Worm (Caenorhabditis elegans): ENCODE measurements around the gene fbxa-14.

Gene fbxa-14

DNA sequence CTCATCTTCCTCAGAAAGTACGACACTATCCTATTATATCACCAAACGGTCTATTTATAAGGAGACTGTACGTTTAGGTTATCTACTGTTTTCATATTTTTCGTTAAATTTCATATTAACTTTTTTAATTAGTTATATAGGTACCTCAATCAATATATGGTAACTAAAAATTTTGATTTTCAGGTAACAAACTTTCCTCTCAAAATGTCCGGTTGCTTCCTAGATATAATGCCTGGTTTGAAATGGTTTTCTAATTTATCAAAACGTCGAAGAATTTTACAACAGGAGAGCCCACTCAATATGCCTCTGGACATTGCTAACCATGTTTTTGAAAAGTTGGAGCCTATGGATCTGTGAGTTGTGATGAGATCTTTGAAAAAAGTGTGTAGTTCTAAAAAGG, 26.8 kb downstream of the fbxa-14 start, which contains the start of gene fbxa-28:
TSS of gene fbxa-28 (plus strand) at position 301 of the 400 bp plus-strand sequence.
- TF ChIP-seq flh-1 (GFP tag; optimal IDR thresholded peaks at IDR 0.05) (no peak), ceh-39 (tag; optimal IDR thresholded peaks at IDR 0.05) (no peak), nhr-28 (tag; optimal IDR thresholded peaks at IDR 0.05) (no peak), unc-120 (tag; optimal IDR thresholded peaks at IDR 0.05; ENCODE audit: poor library complexity, severe bottlenecking) (no peak), nhr-2 (tag; optimal IDR thresholded peaks at IDR 0.05) (no peak), mep-1 (tag; optimal IDR thresholded peaks at IDR 0.05) (no peak), nhr-237 (tag; optimal IDR thresholded peaks at IDR 0.05) (no peak), tbx-8 (GFP tag; optimal IDR thresholded peaks at IDR 0.05) (no peak), mab-5 (tag; optimal IDR thresholded peaks at IDR 0.05) (no peak), unc-62 (GFP tag; optimal IDR thresholded peaks at IDR 0.05) (no peak), nhr-12 (tag; optimal IDR thresholded peaks at IDR 0.05) (no peak), M03D4.4 (tag; optimal IDR thresholded peaks at IDR 0.05) (no peak), elt-3 (tag; optimal IDR thresholded peaks at IDR 0.05) (no peak), ceh-43 (GFP tag; optimal IDR thresholded peaks at IDR 0.05) (no peak), lin-13 (tag; optimal IDR thresholded peaks at IDR 0.05) (no peak), zip-8 (tag; optimal IDR thresholded peaks at IDR 0.05) (no peak), blmp-1 (tag; optimal IDR thresholded peaks at IDR 0.05) (no peak)

DNA sequence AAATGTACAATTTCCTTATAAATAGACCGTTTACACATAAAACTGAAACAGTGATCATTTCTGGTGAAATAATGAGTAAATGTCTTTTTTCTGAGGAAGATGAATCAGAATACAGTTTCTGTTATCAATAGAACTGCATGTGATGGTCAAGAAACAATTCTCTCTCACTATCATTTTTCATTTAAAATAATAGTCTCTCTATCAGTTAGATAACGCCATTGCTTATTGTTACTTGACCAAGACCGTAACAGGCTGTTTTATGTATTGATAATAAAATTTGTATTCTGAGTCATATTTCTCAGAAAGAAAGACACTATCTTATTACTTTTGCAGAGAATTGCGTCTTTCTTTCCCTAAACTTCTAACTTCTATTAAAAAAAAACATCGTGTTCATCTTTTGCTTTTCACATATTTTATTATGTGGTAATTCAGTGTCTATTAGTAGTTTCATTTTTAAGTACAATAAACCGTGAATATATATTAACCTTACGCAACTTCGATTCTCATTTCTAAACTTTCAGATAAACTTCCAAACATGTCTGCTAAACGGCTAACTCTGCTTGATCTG, 29.2 kb downstream of the fbxa-14 start, which contains the start of gene fbxa-35:
TSS of gene fbxa-35 (plus strand) at position 518 of the 568 bp plus-strand sequence.
- TF ChIP-seq mls-2 (tag; optimal IDR thresholded peaks at IDR 0.05) = no peak
- TF ChIP-seq nhr-76 (tag; optimal IDR thresholded peaks at IDR 0.05) = no peak
- TF ChIP-seq sptf-1 (tag; optimal IDR thresholded peaks at IDR 0.05) = no peak
- no peak for TF ChIP-seq drap-1 (GFP tag; optimal IDR thresholded peaks at IDR 0.05)
- no peak for TF ChIP-seq nhr-2 (tag; optimal IDR thresholded peaks at IDR 0.05)
- TF ChIP-seq elt-1 (tag; optimal IDR thresholded peaks at IDR 0.05; ENCODE audit: borderline replicate concordance, insufficient read depth) = no peak
- TF ChIP-seq unc-62 (GFP tag; optimal IDR thresholded peaks at IDR 0.05) = no peak
- TF ChIP-seq ztf-11 (tag; optimal IDR thresholded peaks at IDR 0.05) = no peak
- no peak for TF ChIP-seq pha-4 (tag; optimal IDR thresholded peaks at IDR 0.05)
- TF ChIP-seq hlh-1 (tag; optimal IDR thresholded peaks at IDR 0.05) = no peak
- no peak for TF ChIP-seq mab-5 (tag; optimal IDR thresholded peaks at IDR 0.05)
- no peak for TF ChIP-seq nhr-237 (tag; optimal IDR thresholded peaks at IDR 0.05)
- no peak for TF ChIP-seq cnd-1 (tag; optimal IDR thresholded peaks at IDR 0.05)
- no peak for TF ChIP-seq M03D4.4 (tag; optimal IDR thresholded peaks at IDR 0.05)
- no peak for TF ChIP-seq lsy-2 (tag; optimal IDR thresholded peaks at IDR 0.05)
- TF ChIP-seq ces-1 (GFP tag; optimal IDR thresholded peaks at IDR 0.05) = no peak
- no peak for TF ChIP-seq ceh-83 (GFP tag; optimal IDR thresholded peaks at IDR 0.05)
- TF ChIP-seq blmp-1 (tag; optimal IDR thresholded peaks at IDR 0.05) = no peak
- no peak for TF ChIP-seq lin-13 (tag; optimal IDR thresholded peaks at IDR 0.05)
- no peak for TF ChIP-seq zip-8 (tag; optimal IDR thresholded peaks at IDR 0.05)

DNA sequence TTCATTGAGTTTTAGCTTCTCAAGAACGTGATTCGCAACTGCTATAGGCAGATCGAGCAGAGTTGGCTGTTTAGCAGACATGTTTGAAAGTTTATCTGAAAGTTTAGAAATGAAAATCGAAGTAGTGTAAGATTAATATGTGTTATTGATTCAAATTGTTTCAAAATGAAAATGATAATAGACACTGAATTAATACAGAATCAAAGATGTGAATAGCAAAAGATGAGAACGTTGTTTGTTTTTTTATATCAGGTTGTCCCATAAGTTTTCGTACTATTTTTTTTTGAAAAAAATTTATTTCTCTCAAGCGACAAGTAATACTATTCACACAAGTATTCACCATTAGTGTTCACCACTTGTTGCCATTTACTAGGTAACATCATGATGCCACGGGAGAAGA, 31.3 kb downstream of the fbxa-14 start, which contains the start of gene fbxa-36:
TSS of gene fbxa-36 (minus strand) at position 101 of the 400 bp plus-strand sequence.
- TF ChIP-seq tbx-8 (GFP tag; optimal IDR thresholded peaks at IDR 0.05) (no peak), elt-1 (tag; optimal IDR thresholded peaks at IDR 0.05; ENCODE audit: borderline replicate concordance, insufficient read depth) (no peak)

DNA sequence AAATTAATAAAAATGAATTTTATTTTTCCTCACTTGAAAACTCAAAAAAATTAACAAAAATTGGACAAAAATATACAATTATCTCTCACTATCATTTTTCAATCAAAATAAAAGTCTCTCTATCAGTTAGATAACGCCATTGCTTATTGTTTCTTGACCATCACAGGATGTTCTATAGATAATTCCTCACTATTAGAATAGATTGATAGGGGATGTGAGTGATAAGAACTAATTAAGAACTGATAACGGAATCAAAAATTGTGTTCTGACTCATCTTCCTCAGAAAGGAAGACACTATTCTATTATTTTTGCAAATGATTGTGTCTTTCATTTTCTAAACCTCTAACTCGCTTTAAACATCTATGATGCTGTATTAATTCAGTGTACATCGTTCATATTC, 35.3 kb downstream of the fbxa-14 start:
- no peak for TF ChIP-seq mab-5 (tag; optimal IDR thresholded peaks at IDR 0.05)
- no peak for TF ChIP-seq mep-1 (tag; optimal IDR thresholded peaks at IDR 0.05)
- TF ChIP-seq drap-1 (GFP tag; optimal IDR thresholded peaks at IDR 0.05) = no peak

DNA sequence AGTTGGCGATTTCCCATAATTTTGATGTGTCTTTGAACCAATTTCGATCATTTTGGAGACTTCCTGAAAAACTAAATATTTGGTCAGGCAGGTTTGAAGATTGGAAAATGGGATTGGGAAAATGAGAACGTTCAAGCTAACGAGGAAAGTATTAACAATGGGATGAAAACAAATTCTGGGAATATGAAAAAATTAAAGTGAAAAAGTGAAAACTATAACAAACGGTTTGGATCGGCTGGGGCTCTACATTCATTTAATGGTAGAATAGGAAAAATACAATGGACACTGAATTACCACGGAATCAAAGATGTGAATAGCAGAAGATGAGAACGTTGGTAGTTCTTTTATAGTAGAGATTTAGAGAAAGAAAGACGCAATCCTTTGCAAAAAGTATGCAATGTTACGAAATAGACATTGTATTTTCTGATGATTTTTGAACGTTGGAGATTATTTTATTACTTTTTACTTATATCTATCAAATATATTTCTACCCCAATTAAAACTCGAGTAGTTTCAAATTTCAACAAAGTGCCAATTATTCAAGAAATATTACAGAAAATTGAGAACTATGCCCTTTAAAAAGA, 35.8 kb downstream of the fbxa-14 start, which contains the start of gene fbxa-50:
TSS of gene fbxa-50 (minus strand) at position 51 of the 584 bp plus-strand sequence.
- no peak for TF ChIP-seq nhr-237 (tag; optimal IDR thresholded peaks at IDR 0.05)
- TF ChIP-seq cnd-1 (tag; optimal IDR thresholded peaks at IDR 0.05) = no peak
- TF ChIP-seq tbx-8 (GFP tag; optimal IDR thresholded peaks at IDR 0.05) = no peak
- no peak for TF ChIP-seq mep-1 (tag; optimal IDR thresholded peaks at IDR 0.05)
- no peak for TF ChIP-seq ham-2 (GFP tag; optimal IDR thresholded peaks at IDR 0.05)
- TF ChIP-seq lin-32 (GFP tag; optimal IDR thresholded peaks at IDR 0.05) = no peak
- no peak for TF ChIP-seq flh-1 (GFP tag; optimal IDR thresholded peaks at IDR 0.05)
- TF ChIP-seq bed-3 (GFP tag; optimal IDR thresholded peaks at IDR 0.05) = no peak
- TF ChIP-seq hlh-1 (tag; optimal IDR thresholded peaks at IDR 0.05) = no peak
- no peak for TF ChIP-seq elt-1 (tag; optimal IDR thresholded peaks at IDR 0.05; ENCODE audit: borderline replicate concordance, insufficient read depth)
- no peak for TF ChIP-seq sem-2 (GFP tag; optimal IDR thresholded peaks at IDR 0.05)
- no peak for TF ChIP-seq ceh-39 (tag; optimal IDR thresholded peaks at IDR 0.05)
- no peak for TF ChIP-seq pha-4 (tag; optimal IDR thresholded peaks at IDR 0.05)
- TF ChIP-seq sptf-1 (tag; optimal IDR thresholded peaks at IDR 0.05) = no peak
- TF ChIP-seq mab-5 (tag; optimal IDR thresholded peaks at IDR 0.05) = no peak
- TF ChIP-seq nhr-12 (tag; optimal IDR thresholded peaks at IDR 0.05) = no peak
- no peak for TF ChIP-seq zip-8 (tag; optimal IDR thresholded peaks at IDR 0.05)
- TF ChIP-seq snpc-4 (tag; optimal IDR thresholded peaks at IDR 0.05) = no peak
- no peak for TF ChIP-seq lin-13 (tag; optimal IDR thresholded peaks at IDR 0.05)

All from whole organism, mixed stage, embryonic.